Fruit fly (Drosophila melanogaster) S2 (cell line): ENCODE measurements around the gene goe.

Source experiments
- CG8478 ChIP-seq: fragments of >200 bp; optimal IDR thresholded peaks from 2 replicates; lab custom pipeline; 2018
- CTCF ChIP-seq, 2 experiments: fragments of >200 bp; optimal IDR thresholded peaks; 2 replicates each; lab custom pipeline; 2018

DNA sequence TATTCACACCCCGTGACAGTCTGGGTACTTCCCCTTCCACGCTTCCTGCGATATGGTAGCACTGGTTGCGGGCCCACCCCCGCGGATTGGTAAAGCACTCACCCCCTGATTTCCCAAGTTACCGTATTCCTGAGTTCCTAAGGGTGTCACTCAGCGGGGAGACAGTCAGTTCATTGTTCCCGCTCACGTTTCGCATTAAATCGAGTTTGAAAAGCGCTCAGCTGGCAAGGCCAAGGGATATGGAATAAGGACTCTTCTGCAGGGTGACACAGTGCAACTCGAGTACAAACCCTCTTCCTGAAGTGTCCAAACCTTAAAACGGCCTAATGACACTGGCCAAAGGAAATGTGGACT, 63.6 kb downstream of the goe start:
- no peak for TF ChIP-seq CG8478 (lab: Kevin White, UChicago)
- TF ChIP-seq CTCF (optimal IDR thresholded peaks at IDR 0.05; lab: Kevin White, UChicago): no peak
